Worm (Caenorhabditis elegans) whole organism, L4 larva: ENCODE measurements around the gene rpl-16.

Experiments
- D1046.2 ChIP-seq: fragments of 200-800 bp; sonication (Bioruptor generic); IDR thresholded peaks from 2 replicates; pipeline ENCODE4 v1.3.6; 2022; ENCODE audit warnings: missing genetic modification characterization, missing compliant biosample characterization
- F37D6.2 ChIP-seq: sonication (generic microtip); optimal IDR thresholded peaks from 2 replicates; lab custom pipeline; 2016; ENCODE audit warnings: mild to moderate bottlenecking, missing genetic modification characterization, missing compliant biosample characterization
- T20F7.1 ChIP-seq: fragments of 200-800 bp; sonication (Bioruptor generic); optimal IDR thresholded peaks from 2 replicates; lab custom pipeline; 2018; ENCODE audit warnings: mild to moderate bottlenecking, missing genetic modification characterization, missing compliant biosample characterization
- Y48G9A.11 ChIP-seq: fragments of 200-800 bp; sonication (Bioruptor generic); IDR thresholded peaks from 2 replicates; pipeline ENCODE4 v1.3.6; 2022; ENCODE audit warnings: missing genetic modification reagents, missing genetic modification characterization, missing compliant biosample characterization
- aha-1 ChIP-seq: fragments of 150-350 bp; peaks from one replicate; lab custom pipeline; 2014; ENCODE audit warnings: missing biosample characterization, missing genetic modification characterization
- ama-1 ChIP-seq: fragments of 150-350 bp; optimal IDR thresholded peaks from 2 replicates; lab custom pipeline; 2014; ENCODE audit warnings: inconsistent platforms, mixed read lengths
- ceh-62 ChIP-seq: sonication (generic microtip); optimal IDR thresholded peaks from 2 replicates; lab custom pipeline; 2017; ENCODE audit warnings: missing biosample characterization, missing genetic modification characterization
- ces-1 ChIP-seq: fragments of 150-350 bp; sonication (generic microtip); optimal IDR thresholded peaks from 4 replicates; lab custom pipeline; 2014; ENCODE audit warnings: missing biosample characterization, missing genetic modification reagents, missing genetic modification characterization
- ctbp-1 ChIP-seq: fragments of 200-800 bp; sonication (Bioruptor generic); IDR thresholded peaks from 2 replicates; pipeline ENCODE4 v1.3.6; 2022; ENCODE audit warnings: missing genetic modification reagents, missing genetic modification characterization, missing compliant biosample characterization
- daf-16 ChIP-seq, 3 experiments: sonication (generic microtip); optimal IDR thresholded peaks; 2 replicates each; lab custom pipeline; 2016 to 2017; ENCODE audit warnings: missing genetic modification characterization in 3 of 3, missing genetic modification reagents in 3 of 3, mild to moderate bottlenecking in 2 of 3, missing compliant biosample characterization in 2 of 3, missing biosample characterization in 1 of 3, moderate library complexity in 1 of 3
- dmd-6 ChIP-seq: fragments of 200-800 bp; sonication (Bioruptor generic); IDR thresholded peaks from 2 replicates; pipeline ENCODE4 v1.3.6; 2022; ENCODE audit warnings: missing genetic modification reagents, missing genetic modification characterization, missing compliant biosample characterization
- dpl-1 ChIP-seq: fragments of 150-350 bp; optimal IDR thresholded peaks from 2 replicates; lab custom pipeline; 2014; ENCODE audit warnings: missing biosample characterization, missing genetic modification reagents, missing genetic modification characterization
- duxl-1 ChIP-seq: sonication (generic microtip); optimal IDR thresholded peaks from 2 replicates; lab custom pipeline; 2016; ENCODE audit warnings: mild to moderate bottlenecking, missing genetic modification characterization, moderate library complexity, missing compliant biosample characterization; ENCODE audit not compliant: poor library complexity
- dve-1 ChIP-seq: sonication (generic microtip); optimal IDR thresholded peaks from 2 replicates; lab custom pipeline; 2017; ENCODE audit warnings: antibody characterized with exemption, mild to moderate bottlenecking, missing genetic modification characterization, missing compliant biosample characterization; ENCODE audit not compliant: insufficient read depth
- egl-43 ChIP-seq: fragments of 200-800 bp; sonication (Bioruptor generic); IDR thresholded peaks from 2 replicates; pipeline ENCODE4 v1.3.6; 2022; ENCODE audit warnings: missing genetic modification reagents, missing genetic modification characterization, missing compliant biosample characterization
- fkh-10 ChIP-seq: fragments of 150-350 bp; optimal IDR thresholded peaks from 2 replicates; lab custom pipeline; 2014; ENCODE audit warnings: missing biosample characterization, missing genetic modification reagents, missing genetic modification characterization
- gei-8 ChIP-seq: fragments of 200-800 bp; sonication (Bioruptor generic); optimal IDR thresholded peaks from 2 replicates; lab custom pipeline; 2018; ENCODE audit warnings: mild to moderate bottlenecking, missing genetic modification characterization, missing compliant biosample characterization
- hlh-11 ChIP-seq: fragments of 200-800 bp; sonication (Bioruptor generic); optimal IDR thresholded peaks from 2 replicates; lab custom pipeline; 2018; ENCODE audit warnings: mild to moderate bottlenecking, missing genetic modification characterization, missing compliant biosample characterization
- hlh-30 ChIP-seq: sonication (generic microtip); optimal IDR thresholded peaks from 2 replicates; lab custom pipeline; 2017; ENCODE audit warnings: antibody characterized with exemption, mild to moderate bottlenecking, missing genetic modification characterization, missing compliant biosample characterization; ENCODE audit not compliant: insufficient read depth
- hmg-1.1 ChIP-seq: fragments of 200-800 bp; sonication (Bioruptor generic); IDR thresholded peaks from 2 replicates; pipeline ENCODE4 v1.3.6; 2022; ENCODE audit warnings: missing genetic modification reagents, missing genetic modification characterization, missing compliant biosample characterization
- jun-1 ChIP-seq: fragments of 150-350 bp; optimal IDR thresholded peaks from 2 replicates; lab custom pipeline; 2014; ENCODE audit warnings: missing biosample characterization, missing genetic modification reagents, missing genetic modification characterization
- lin-38 ChIP-seq: fragments of 200-800 bp; sonication (Bioruptor generic); IDR thresholded peaks from 2 replicates; pipeline ENCODE4 v1.3.6; 2022; ENCODE audit warnings: missing genetic modification reagents, missing genetic modification characterization, missing compliant biosample characterization
- lir-3 ChIP-seq: sonication (generic microtip); optimal IDR thresholded peaks from 2 replicates; lab custom pipeline; 2016; ENCODE audit warnings: mild to moderate bottlenecking, missing genetic modification characterization, missing compliant biosample characterization
- lsy-2 ChIP-seq, 2 experiments: fragments of 150-350 bp in 1 of 2; sonication (generic microtip) in 1 of 2; optimal IDR thresholded peaks; 2 replicates each; lab custom pipeline; 2014 to 2017; ENCODE audit warnings: missing biosample characterization in 2 of 2, missing genetic modification characterization in 2 of 2
- madf-5 ChIP-seq, 2 experiments: fragments of 200-800 bp; sonication (Bioruptor generic); IDR thresholded peaks; 2 replicates each; pipeline ENCODE4 v1.3.6; 2022; ENCODE audit warnings: missing compliant biosample characterization in 2 of 2, missing genetic modification characterization in 2 of 2
- mdt-29 ChIP-seq: fragments of 200-800 bp; sonication (Bioruptor generic); IDR thresholded peaks from 2 replicates; pipeline ENCODE4 v1.3.6; 2022; ENCODE audit warnings: missing genetic modification reagents, missing genetic modification characterization, missing compliant biosample characterization
- mep-1 ChIP-seq: fragments of 150-350 bp; sonication (generic microtip); optimal IDR thresholded peaks from 3 replicates; lab custom pipeline; 2014; ENCODE audit warnings: missing biosample characterization, missing genetic modification characterization
- nhr-11 ChIP-seq: fragments of 150-350 bp; optimal IDR thresholded peaks from 2 replicates; lab custom pipeline; 2014; ENCODE audit warnings: missing biosample characterization, missing genetic modification characterization
- nhr-25 ChIP-seq: sonication (generic microtip); optimal IDR thresholded peaks from 2 replicates; lab custom pipeline; 2017; ENCODE audit warnings: missing genetic modification characterization, mild to moderate bottlenecking, missing compliant biosample characterization, antibody characterized with exemption, moderate library complexity, borderline replicate concordance; ENCODE audit not compliant: insufficient read depth
- nhr-28 ChIP-seq: fragments of 150-350 bp; optimal IDR thresholded peaks from 2 replicates; lab custom pipeline; 2014; ENCODE audit warnings: missing biosample characterization, missing genetic modification characterization
- nhr-41 ChIP-seq: fragments of 200-800 bp; sonication (Bioruptor generic); IDR thresholded peaks from 2 replicates; pipeline ENCODE4 v1.3.6; 2022; ENCODE audit warnings: missing genetic modification reagents, missing genetic modification characterization, missing compliant biosample characterization
- nhr-6 ChIP-seq: fragments of 150-350 bp; optimal IDR thresholded peaks from 2 replicates; lab custom pipeline; 2014; ENCODE audit warnings: missing biosample characterization, missing genetic modification characterization
- nhr-77 ChIP-seq: fragments of 150-350 bp; optimal IDR thresholded peaks from 2 replicates; lab custom pipeline; 2014; ENCODE audit warnings: missing biosample characterization, missing genetic modification characterization
- pha-4 ChIP-seq, 2 experiments: fragments of 150-350 bp in 1 of 2; fragments of 200-800 bp in 1 of 2; sonication (Bioruptor generic) in 1 of 2; IDR thresholded peaks in 1 of 2; optimal IDR thresholded peaks in 1 of 2; 2 replicates each; pipeline versions ENCODE4 v1.3.6 to Lab custom; 2014 to 2022; ENCODE audit warnings: missing genetic modification characterization in 2 of 2, missing genetic modification reagents in 2 of 2, missing biosample characterization in 1 of 2, missing compliant biosample characterization in 1 of 2
- php-3 ChIP-seq: fragments of 200-800 bp; sonication (Bioruptor generic); IDR thresholded peaks from 2 replicates; pipeline ENCODE4 v1.3.6; 2022; ENCODE audit warnings: missing genetic modification reagents, missing genetic modification characterization, missing compliant biosample characterization
- pqm-1 ChIP-seq: sonication (generic microtip); optimal IDR thresholded peaks from 2 replicates; lab custom pipeline; 2017; ENCODE audit warnings: missing biosample characterization, missing genetic modification characterization
- saeg-2 ChIP-seq: fragments of 200-800 bp; sonication (Bioruptor generic); IDR thresholded peaks from 2 replicates; pipeline ENCODE4 v1.3.6; 2022; ENCODE audit warnings: missing genetic modification reagents, missing genetic modification characterization, missing compliant biosample characterization
- snpc-4 ChIP-seq: fragments of 150-350 bp; optimal IDR thresholded peaks from 2 replicates; lab custom pipeline; 2014; ENCODE audit warnings: missing biosample characterization, missing genetic modification characterization
- tra-1 ChIP-seq: fragments of 200-800 bp; sonication (Bioruptor generic); IDR thresholded peaks from 2 replicates; pipeline ENCODE4 v1.3.6; 2022; ENCODE audit warnings: missing genetic modification reagents, missing genetic modification characterization, missing compliant biosample characterization
- unc-130 ChIP-seq: sonication (generic microtip); optimal IDR thresholded peaks from 2 replicates; lab custom pipeline; 2016; ENCODE audit warnings: missing genetic modification reagents, missing genetic modification characterization, missing compliant biosample characterization
- vab-7 ChIP-seq: fragments of 200-800 bp; sonication (Bioruptor generic); IDR thresholded peaks from 2 replicates; pipeline ENCODE4 v1.3.6; 2022; ENCODE audit warnings: missing genetic modification reagents, missing genetic modification characterization, missing compliant biosample characterization
- zfp-2 ChIP-seq: sonication (generic microtip); optimal IDR thresholded peaks from 2 replicates; lab custom pipeline; 2016; ENCODE audit warnings: mild to moderate bottlenecking, missing genetic modification characterization, missing compliant biosample characterization
- zip-11 ChIP-seq: fragments of 200-800 bp; sonication (Bioruptor generic); IDR thresholded peaks from 2 replicates; pipeline ENCODE4 v1.3.6; 2022; ENCODE audit warnings: missing genetic modification characterization, missing compliant biosample characterization
- ztf-7 ChIP-seq: fragments of 150-350 bp; optimal IDR thresholded peaks from 2 replicates; lab custom pipeline; 2014; ENCODE audit warnings: missing biosample characterization, missing genetic modification characterization

Gene rpl-16

DNA sequence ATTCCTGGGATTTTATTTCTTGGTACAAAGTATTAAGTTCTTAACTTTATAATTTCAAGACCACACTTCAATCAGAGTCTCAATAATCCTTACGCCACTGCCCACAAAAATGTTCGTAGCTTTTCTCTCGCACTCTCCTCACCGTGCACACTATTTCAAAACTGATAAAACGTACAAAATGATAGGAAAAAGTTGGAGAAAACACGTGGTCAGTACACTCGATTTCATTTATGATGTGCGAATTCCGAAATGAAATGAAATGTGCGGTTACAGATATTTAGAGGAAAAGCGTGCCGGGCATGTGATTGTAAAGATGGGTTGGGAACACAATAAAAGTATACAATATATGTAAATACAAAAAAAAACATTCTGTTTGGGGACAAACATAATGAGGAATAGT lies 17.0 kb upstream of the rpl-16 start (continued):
- TF ChIP-seq saeg-2 (no peak), ces-1 (GFP tag; lab: Kevin White, UChicago) (no peak), mep-1 (tag; lab: Kevin White, UChicago) (no peak), ceh-62 (no peak), ama-1 (lab: Kevin White, UChicago) (no peak), pqm-1 (tag; lab: Kevin White, UChicago) (peak; percentile 55), tra-1 (GFP tag; lab: Robert Waterston, UW) (no peak), nhr-41 (GFP tag; lab: Robert Waterston, UW) (no peak), lin-38 (no peak), lir-3 (tag; lab: Kevin White, UChicago) (no peak), hlh-11 (tag; lab: Kevin White, UChicago) (peak; percentile 74), gei-8 (GFP tag; lab: Kevin White, UChicago) (no peak)

ce11 chrIII:3519505-3519904 lies 16.1 kb upstream of the rpl-16 start, which contains the start of gene hmit-1.3:
Gene hmit-1.3 (minus strand): TSS chrIII:3519607.
- no peak for TF ChIP-seq egl-43 (GFP tag; lab: Robert Waterston, UW)
- peak; percentile 86 for TF ChIP-seq aha-1 (tag; lab: Kevin White, UChicago)
- TF ChIP-seq pqm-1 (tag; lab: Kevin White, UChicago), result peak; percentile 20
- no peak for TF ChIP-seq T20F7.1
- TF ChIP-seq zip-11, result no peak
- TF ChIP-seq hlh-30 (tag; lab: Kevin White, UChicago), result peak; percentile 57
- TF ChIP-seq madf-5 (GFP tag; IDR thresholded peaks at IDR 0.05; lab: Robert Waterston, UW), result no peak
- no peak for TF ChIP-seq Y48G9A.11
- TF ChIP-seq php-3 (GFP tag; lab: Robert Waterston, UW), result no peak
- no peak for TF ChIP-seq nhr-25
- TF ChIP-seq dve-1 (tag; lab: Kevin White, UChicago), result peak; percentile 17
- TF ChIP-seq nhr-28 (tag; lab: Kevin White, UChicago), result peak; percentile 25
- TF ChIP-seq hlh-11 (tag; lab: Kevin White, UChicago), result peak; percentile 18
- no peak for TF ChIP-seq vab-7
- TF ChIP-seq dmd-6 (GFP tag; lab: Robert Waterston, UW), result 0 out of 2 replicates have a peak, but pooled peaks have one; percentile 15
- no peak for TF ChIP-seq ama-1 (lab: Kevin White, UChicago)
- TF ChIP-seq nhr-11 (tag; lab: Kevin White, UChicago), result no peak
- TF ChIP-seq daf-16 (GFP tag; optimal IDR thresholded peaks at IDR 0.05; lab: Kevin White, UChicago), result no peak
- TF ChIP-seq daf-16 (tag; optimal IDR thresholded peaks at IDR 0.05; lab: Kevin White, UChicago), result peak; percentile 71
- TF ChIP-seq zfp-2 (tag; lab: Kevin White, UChicago), result no peak
- TF ChIP-seq D1046.2 (GFP tag; lab: Robert Waterston, UW), result no peak
- TF ChIP-seq mdt-29, result no peak

DNA sequence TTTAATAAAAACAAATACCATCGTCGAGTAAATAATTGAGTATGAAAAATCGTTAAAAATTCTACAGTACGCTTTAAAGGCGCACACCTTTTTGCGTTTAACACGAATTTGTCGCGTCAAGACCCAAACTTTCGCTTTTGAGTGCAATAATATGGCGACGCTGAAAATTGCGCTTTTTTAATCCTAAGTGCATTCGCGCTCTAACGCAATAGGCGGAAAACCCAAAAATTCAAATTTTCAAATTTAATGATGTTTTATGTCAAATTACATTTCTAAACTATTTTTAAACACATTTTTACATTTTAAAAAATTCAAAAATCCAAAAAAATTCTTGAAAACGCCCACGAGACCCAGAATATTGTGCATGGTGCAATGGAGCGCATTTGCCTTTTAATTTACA lies 8.4 kb upstream of the rpl-16 start:
- TF ChIP-seq lin-38 (peak; percentile 46), jun-1 (tag; lab: Kevin White, UChicago) (no peak)

DNA sequence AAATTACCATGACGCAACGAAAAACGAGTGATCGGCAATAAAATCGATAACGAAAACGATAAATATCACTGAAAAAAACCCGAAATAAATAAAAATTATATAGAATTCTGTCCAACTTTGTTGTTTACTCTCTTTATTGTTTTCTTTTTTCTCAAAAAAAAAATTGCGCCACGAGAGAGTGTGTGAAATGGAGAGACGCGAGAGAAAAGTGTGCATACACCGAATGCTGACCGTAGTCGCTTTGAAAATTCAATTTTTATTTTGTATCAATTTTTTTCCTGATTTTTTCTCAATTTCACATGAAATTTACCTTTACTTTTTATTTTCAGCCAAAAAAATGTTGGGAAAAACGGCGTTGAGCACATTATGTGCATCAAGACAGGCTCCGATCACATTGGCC lies 6.5 kb upstream of the rpl-16 start, which contains the start of the genes M01F1.4 and mrpl-35:
M01F1.4 (minus strand) TSS at position 126 of the 400 bp plus-strand sequence.
mrpl-35 (plus strand) TSS at position 330 of the 400 bp plus-strand sequence.
- TF ChIP-seq zip-11 (no peak), snpc-4 (no peak), duxl-1 (no peak), ctbp-1 (GFP tag; lab: Robert Waterston, UW) (no peak), lsy-2 (tag; optimal IDR thresholded peaks at IDR 0.05; lab: Kevin White, UChicago) (peak in 1 of 2 experiments; percentile 97), nhr-6 (tag; lab: Kevin White, UChicago) (peak; percentile 36), nhr-28 (tag; lab: Kevin White, UChicago) (peak; percentile 7), ztf-7 (peak; percentile 14), daf-16 (GFP tag; optimal IDR thresholded peaks at IDR 0.05; lab: Kevin White, UChicago) (peak in 1 of 2 experiments; percentile 25), daf-16 (tag; optimal IDR thresholded peaks at IDR 0.05; lab: Kevin White, UChicago) (peak; percentile 91), dmd-6 (GFP tag; lab: Robert Waterston, UW) (peak; percentile 27; the same call in 1 of the 2 replicates), fkh-10 (no peak), hmg-1.1 (GFP tag; lab: Robert Waterston, UW) (no peak), pha-4 (GFP tag; IDR thresholded peaks at IDR 0.05; lab: Robert Waterston, UW) (no peak), pha-4 (tag; optimal IDR thresholded peaks at IDR 0.05; lab: Kevin White, UChicago) (peak; percentile 74), nhr-41 (GFP tag; lab: Robert Waterston, UW) (no peak), Y48G9A.11 (no peak), nhr-77 (no peak), jun-1 (tag; lab: Kevin White, UChicago) (no peak), lir-3 (tag; lab: Kevin White, UChicago) (no peak), unc-130 (peak; percentile 66), F37D6.2 (no peak), hlh-30 (tag; lab: Kevin White, UChicago) (peak; percentile 36), dpl-1 (GFP tag; lab: Kevin White, UChicago) (peak; percentile 64)
